Worm (Caenorhabditis elegans) whole organism, L1 larva: ENCODE results near the gene ttr-7.

Experiments
- egl-27 ChIP-seq, 2 experiments: fragments of 150-350 bp in 1 of 2; sonication (generic microtip); optimal IDR thresholded peaks; 3 replicates each; lab custom pipeline; 2017 to 2018; ENCODE audit warnings: missing biosample characterization in 2 of 2, missing genetic modification characterization in 2 of 2, missing genetic modification reagents in 2 of 2
- elt-3 ChIP-seq, 6 experiments: fragments of 150-350 bp in 1 of 6; sonication (generic microtip); optimal IDR thresholded peaks; 2 replicates each; lab custom pipeline; 2017 to 2018; ENCODE audit warnings: missing biosample characterization in 6 of 6, missing genetic modification characterization in 6 of 6, inconsistent platforms in 1 of 6
- fos-1 ChIP-seq: fragments of 150-350 bp; optimal IDR thresholded peaks from 2 replicates; lab custom pipeline; 2014; ENCODE audit warnings: missing biosample characterization, missing genetic modification characterization
- snpc-4 ChIP-seq: fragments of 150-350 bp; optimal IDR thresholded peaks from 2 replicates; lab custom pipeline; 2014; ENCODE audit warnings: missing biosample characterization, missing genetic modification characterization
- unc-130 ChIP-seq: fragments of 150-350 bp; optimal IDR thresholded peaks from 2 replicates; lab custom pipeline; 2017; ENCODE audit warnings: missing biosample characterization, missing genetic modification characterization, inconsistent platforms
- unc-30 ChIP-seq: sonication (generic microtip); optimal IDR thresholded peaks from 2 replicates; lab custom pipeline; 2017; ENCODE audit warnings: missing biosample characterization, missing genetic modification characterization
- ztf-4 ChIP-seq: fragments of 150-350 bp; optimal IDR thresholded peaks from 2 replicates; lab custom pipeline; 2014; ENCODE audit warnings: missing biosample characterization, missing genetic modification characterization

DNA sequence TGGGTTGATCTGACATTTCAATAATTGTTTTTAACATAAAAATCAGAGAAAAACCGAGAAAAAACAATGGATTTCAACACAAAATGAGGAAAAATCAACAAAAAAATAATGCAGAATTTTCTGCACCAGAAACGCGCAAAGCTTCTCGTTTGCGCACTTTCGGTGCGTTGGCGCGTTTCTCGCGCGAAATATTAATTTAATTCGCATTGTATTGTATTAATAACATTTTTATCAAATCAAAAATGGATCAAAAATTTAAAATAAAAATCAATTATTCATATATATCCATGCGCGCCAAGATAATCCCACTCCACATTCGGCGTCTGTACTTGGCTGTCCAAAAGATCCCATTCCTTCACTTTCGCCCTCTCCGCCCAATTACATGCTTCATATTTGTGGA is 28.8 kb downstream of the ttr-7 start, which contains the start of gene fem-2:
- TF ChIP-seq snpc-4 (no peak), egl-27 (tag; optimal IDR thresholded peaks at IDR 0.05; lab: Kevin White, UChicago) (no peak), unc-130 (tag; lab: Kevin White, UChicago) (peak; percentile 22), unc-30 (tag; lab: Kevin White, UChicago) (no peak), ztf-4 (tag; lab: Kevin White, UChicago) (no peak), fos-1 (tag; lab: Kevin White, UChicago) (no peak), elt-3 (tag; optimal IDR thresholded peaks at IDR 0.05; lab: Kevin White, UChicago) (no peak)
